Worm (Caenorhabditis elegans) whole organism, L1 larva: ENCODE data around the gene ina-1.

Experiments used
- C04F5.9 ChIP-seq: sonication (generic microtip); optimal IDR thresholded peaks from 2 replicates; lab custom pipeline; 2016; ENCODE audit warnings: missing genetic modification characterization, missing compliant biosample characterization
- aha-1 ChIP-seq: fragments of 150-350 bp; optimal IDR thresholded peaks from 2 replicates; lab custom pipeline; 2014; ENCODE audit warnings: missing biosample characterization, missing genetic modification characterization
- ama-1 ChIP-seq: fragments of 150-350 bp; optimal IDR thresholded peaks from 2 replicates; lab custom pipeline; 2014
- ceh-82 ChIP-seq, 3 experiments: fragments of 150-350 bp in 1 of 3; sonication (generic microtip) in 2 of 3; optimal IDR thresholded peaks; 2 replicates each; lab custom pipeline; 2014 to 2017; ENCODE audit warnings: missing biosample characterization in 3 of 3, missing genetic modification characterization in 3 of 3
- elt-2 ChIP-seq: sonication (generic microtip); optimal IDR thresholded peaks from 2 replicates; lab custom pipeline; 2016; ENCODE audit warnings: missing genetic modification characterization, mild to moderate bottlenecking, inconsistent platforms, missing compliant biosample characterization, missing genetic modification reagents
- ets-5 ChIP-seq: fragments of 200-800 bp; sonication (Bioruptor generic); IDR thresholded peaks from 2 replicates; pipeline ENCODE4 v1.3.6; 2022; ENCODE audit warnings: missing genetic modification characterization, missing compliant biosample characterization
- hlh-17 ChIP-seq: fragments of 200-800 bp; sonication (Bioruptor generic); optimal IDR thresholded peaks from 2 replicates; lab custom pipeline; 2018; ENCODE audit warnings: missing genetic modification characterization, mild to moderate bottlenecking, missing compliant biosample characterization, moderate library complexity, borderline replicate concordance
- lin-35 ChIP-seq, 2 experiments: fragments of 150-350 bp; optimal IDR thresholded peaks; 2 replicates each; lab custom pipeline; 2014; ENCODE audit warnings: missing biosample characterization in 2 of 2, missing genetic modification characterization in 2 of 2, missing genetic modification reagents in 2 of 2
- mdl-1 ChIP-seq, 2 experiments: fragments of 150-350 bp; optimal IDR thresholded peaks; 2 replicates each; lab custom pipeline; 2014 to 2017; ENCODE audit warnings: missing biosample characterization in 2 of 2, missing genetic modification characterization in 2 of 2, inconsistent platforms in 1 of 2
- nhr-28 ChIP-seq: fragments of 150-350 bp; optimal IDR thresholded peaks from 2 replicates; lab custom pipeline; 2014; ENCODE audit warnings: missing biosample characterization, missing genetic modification characterization
- sox-4 ChIP-seq: sonication (generic microtip); optimal IDR thresholded peaks from 2 replicates; lab custom pipeline; 2016; ENCODE audit warnings: missing genetic modification characterization, missing compliant biosample characterization
- unc-62 ChIP-seq: fragments of 150-350 bp; optimal IDR thresholded peaks from 2 replicates; lab custom pipeline; 2014; ENCODE audit warnings: missing biosample characterization, missing genetic modification reagents, missing genetic modification characterization
- zag-1 ChIP-seq: fragments of 150-350 bp; optimal IDR thresholded peaks from 2 replicates; lab custom pipeline; 2014; ENCODE audit warnings: missing biosample characterization, missing genetic modification characterization

- no peak for TF ChIP-seq aha-1 (tag; lab: Kevin White, UChicago)
- no peak for TF ChIP-seq nhr-28 (tag; lab: Kevin White, UChicago)
- TF ChIP-seq unc-62 (GFP tag; lab: Kevin White, UChicago): no peak
- no peak for TF ChIP-seq ets-5
- TF ChIP-seq ama-1: no peak
- TF ChIP-seq lin-35 (GFP tag; optimal IDR thresholded peaks at IDR 0.05; lab: Kevin White, UChicago): no peak
- TF ChIP-seq C04F5.9 (tag; lab: Kevin White, UChicago): no peak
- TF ChIP-seq ceh-82 (tag; optimal IDR thresholded peaks at IDR 0.05; lab: Kevin White, UChicago): no peak
- no peak for TF ChIP-seq hlh-17 (GFP tag; lab: Kevin White, UChicago)
- no peak for TF ChIP-seq mdl-1 (tag; optimal IDR thresholded peaks at IDR 0.05; lab: Kevin White, UChicago)
- no peak for TF ChIP-seq zag-1 (tag; lab: Kevin White, UChicago)
- no peak for TF ChIP-seq elt-2 (tag; lab: Kevin White, UChicago)
- no peak for TF ChIP-seq sox-4 (tag; lab: Kevin White, UChicago)
Observed at ce11 chrIII:9153809-9154208, 18.8 kb downstream of the ina-1 start, which contains the start of gene nhl-1.
